Fruit fly (Drosophila melanogaster): ENCODE data around the gene GstT3.

DNA sequence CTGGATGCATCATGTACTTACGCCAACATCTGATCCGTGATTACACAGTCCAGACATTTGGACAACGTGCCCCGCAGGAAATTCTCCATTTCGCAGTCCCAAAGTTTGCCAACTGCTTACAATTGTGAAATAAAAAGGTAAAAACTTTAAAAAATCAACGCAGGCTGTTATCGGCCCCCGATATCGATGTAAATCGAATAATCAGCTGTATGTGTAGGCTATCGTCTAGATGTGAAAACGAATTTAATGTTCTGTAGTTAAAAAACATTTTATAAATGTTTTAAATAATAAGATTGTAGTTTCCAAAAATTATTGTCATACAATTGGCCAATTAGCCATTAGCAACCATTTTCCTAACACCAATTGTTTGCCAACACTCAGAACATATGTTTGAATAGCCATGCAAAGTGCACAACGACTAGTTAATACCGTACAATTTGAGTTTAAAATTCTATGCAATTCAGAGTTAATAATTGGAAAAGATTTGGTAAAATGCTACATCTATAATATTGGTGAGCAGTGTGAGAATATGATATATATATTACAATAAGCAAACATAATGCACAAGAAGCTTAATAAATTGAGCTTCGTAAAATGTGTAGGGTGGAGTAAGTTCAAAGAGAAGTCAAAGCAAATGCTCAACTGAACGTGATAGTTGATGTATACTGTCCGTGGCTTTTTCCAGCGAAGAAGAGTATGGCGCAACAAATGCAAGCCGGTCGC lies 37.6 kb upstream of the GstT3 start, which contains the start of the genes CG11710 and mal:
- TF ChIP-seq h (optimal IDR thresholded peaks at IDR 0.05) (no peak), psq (optimal IDR thresholded peaks at IDR 0.05) (no peak), insv (optimal IDR thresholded peaks at IDR 0.05) (no peak), Sin3A (optimal IDR thresholded peaks at IDR 0.05) (no peak), ttk (optimal IDR thresholded peaks at IDR 0.05) (no peak), Myc (optimal IDR thresholded peaks at IDR 0.05) (no peak)
